Worm (Caenorhabditis elegans) whole organism, late embryonic: ENCODE measurements around the gene dab-1.
A peak's percentile ranks its signal among the peaks of the same experiment; 100 is the strongest.

ENCODE experiments used
- C08G9.2 ChIP-seq: sonication (generic microtip); optimal IDR thresholded peaks from 2 replicates; lab custom pipeline; 2016; ENCODE audit warnings: mild to moderate bottlenecking, missing genetic modification characterization, moderate library complexity, missing compliant biosample characterization
- C38D4.7 ChIP-seq: fragments of 200-800 bp; sonication (Bioruptor generic); optimal IDR thresholded peaks from 2 replicates; lab custom pipeline; 2018; ENCODE audit warnings: mild to moderate bottlenecking, missing genetic modification characterization, moderate library complexity, missing compliant biosample characterization
- F13H6.1 ChIP-seq: sonication (generic microtip); optimal IDR thresholded peaks from 2 replicates; lab custom pipeline; 2016; ENCODE audit warnings: missing genetic modification characterization, missing compliant biosample characterization
- K02D7.2 ChIP-seq: sonication (generic microtip); optimal IDR thresholded peaks from 2 replicates; lab custom pipeline; 2017; ENCODE audit warnings: mild to moderate bottlenecking, missing genetic modification characterization, missing compliant biosample characterization
- K09A11.1 ChIP-seq: sonication (generic microtip); optimal IDR thresholded peaks from 2 replicates; lab custom pipeline; 2017; ENCODE audit warnings: antibody characterized with exemption, mild to moderate bottlenecking, missing genetic modification characterization, missing compliant biosample characterization; ENCODE audit not compliant: insufficient read depth
- Y22D7AL.16 ChIP-seq: sonication (generic microtip); optimal IDR thresholded peaks from 2 replicates; lab custom pipeline; 2016; ENCODE audit warnings: missing genetic modification characterization, missing compliant biosample characterization
- ahr-1 ChIP-seq: sonication (generic microtip); optimal IDR thresholded peaks from 2 replicates; lab custom pipeline; 2016; ENCODE audit warnings: missing genetic modification characterization, missing compliant biosample characterization
- ceh-19 ChIP-seq: fragments of 200-800 bp; sonication (Bioruptor generic); optimal IDR thresholded peaks from 2 replicates; lab custom pipeline; 2018; ENCODE audit warnings: mild to moderate bottlenecking, missing genetic modification characterization, missing compliant biosample characterization
- ceh-22 ChIP-seq: sonication (generic microtip); optimal IDR thresholded peaks from 2 replicates; lab custom pipeline; 2017; ENCODE audit warnings: missing biosample characterization, missing genetic modification characterization
- ceh-24 ChIP-seq: sonication (generic microtip); optimal IDR thresholded peaks from 2 replicates; lab custom pipeline; 2016; ENCODE audit warnings: mild to moderate bottlenecking, missing genetic modification characterization, missing compliant biosample characterization
- ceh-30 ChIP-seq: fragments of 150-350 bp; optimal IDR thresholded peaks from 2 replicates; lab custom pipeline; 2014; ENCODE audit warnings: missing biosample characterization, missing genetic modification characterization
- ceh-31 ChIP-seq: sonication (generic microtip); optimal IDR thresholded peaks from 2 replicates; lab custom pipeline; 2016; ENCODE audit warnings: missing genetic modification characterization, missing compliant biosample characterization
- ceh-34 ChIP-seq: sonication (generic microtip); optimal IDR thresholded peaks from 2 replicates; lab custom pipeline; 2016; ENCODE audit warnings: mild to moderate bottlenecking, missing genetic modification characterization, missing compliant biosample characterization
- ceh-45 ChIP-seq: fragments of 200-800 bp; sonication (Bioruptor generic); IDR thresholded peaks from 2 replicates; pipeline ENCODE4 v1.3.6; 2022; ENCODE audit warnings: missing genetic modification reagents, missing genetic modification characterization, missing compliant biosample characterization
- ceh-48 ChIP-seq: sonication (generic microtip); optimal IDR thresholded peaks from 2 replicates; lab custom pipeline; 2016; ENCODE audit warnings: missing genetic modification characterization, inconsistent platforms, missing compliant biosample characterization
- elt-2 ChIP-seq: sonication (generic microtip); optimal IDR thresholded peaks from 2 replicates; lab custom pipeline; 2016; ENCODE audit warnings: missing genetic modification reagents, missing genetic modification characterization, missing compliant biosample characterization
- ets-4 ChIP-seq: sonication (generic microtip); optimal IDR thresholded peaks from 2 replicates; lab custom pipeline; 2016; ENCODE audit warnings: missing genetic modification characterization, missing compliant biosample characterization
- fkh-6 ChIP-seq: sonication (generic microtip); optimal IDR thresholded peaks from 2 replicates; lab custom pipeline; 2016; ENCODE audit warnings: missing genetic modification characterization, missing compliant biosample characterization
- hlh-13 ChIP-seq: fragments of 200-800 bp; sonication (Bioruptor generic); optimal IDR thresholded peaks from 2 replicates; lab custom pipeline; 2018; ENCODE audit warnings: mild to moderate bottlenecking, missing genetic modification characterization, missing compliant biosample characterization
- hlh-15 ChIP-seq: sonication (generic microtip); optimal IDR thresholded peaks from 2 replicates; lab custom pipeline; 2016; ENCODE audit warnings: missing genetic modification characterization, missing compliant biosample characterization
- hlh-30 ChIP-seq: sonication (generic microtip); optimal IDR thresholded peaks from 2 replicates; lab custom pipeline; 2017; ENCODE audit warnings: antibody characterized with exemption, missing genetic modification characterization, missing compliant biosample characterization; ENCODE audit not compliant: insufficient read depth
- hlh-6 ChIP-seq: sonication (generic microtip); optimal IDR thresholded peaks from 2 replicates; lab custom pipeline; 2016; ENCODE audit warnings: missing genotype, missing genetic modification characterization, missing compliant biosample characterization
- hlh-8 ChIP-seq: sonication (generic microtip); optimal IDR thresholded peaks from 2 replicates; lab custom pipeline; 2016; ENCODE audit warnings: missing genotype, missing genetic modification characterization, missing compliant biosample characterization
- lim-6 ChIP-seq: sonication (generic microtip); optimal IDR thresholded peaks from 2 replicates; lab custom pipeline; 2016; ENCODE audit warnings: missing genetic modification characterization, missing compliant biosample characterization
- lin-11 ChIP-seq: fragments of 200-800 bp; sonication (Bioruptor generic); optimal IDR thresholded peaks from 2 replicates; lab custom pipeline; 2018; ENCODE audit warnings: mild to moderate bottlenecking, missing genetic modification characterization, missing compliant biosample characterization
- madf-2 ChIP-seq: sonication (generic microtip); optimal IDR thresholded peaks from 2 replicates; lab custom pipeline; 2017; ENCODE audit warnings: missing genetic modification characterization, missing compliant biosample characterization
- mec-3 ChIP-seq: sonication (generic microtip); optimal IDR thresholded peaks from 2 replicates; lab custom pipeline; 2016; ENCODE audit warnings: borderline replicate concordance, missing genetic modification characterization, missing compliant biosample characterization
- nfya-1 ChIP-seq: sonication (generic microtip); optimal IDR thresholded peaks from 2 replicates; lab custom pipeline; 2017; ENCODE audit warnings: missing genetic modification characterization, mild to moderate bottlenecking, missing compliant biosample characterization, antibody characterized with exemption, moderate library complexity
- odd-2 ChIP-seq: sonication (generic microtip); optimal IDR thresholded peaks from 2 replicates; lab custom pipeline; 2017; ENCODE audit warnings: antibody characterized with exemption, mild to moderate bottlenecking, missing genetic modification characterization, missing compliant biosample characterization
- pag-3 ChIP-seq: sonication (generic microtip); optimal IDR thresholded peaks from 2 replicates; lab custom pipeline; 2016; ENCODE audit warnings: missing compliant biosample characterization, missing genetic modification characterization, borderline replicate concordance
- pat-9 ChIP-seq: fragments of 200-800 bp; sonication (Bioruptor generic); optimal IDR thresholded peaks from 2 replicates; lab custom pipeline; 2018; ENCODE audit warnings: mild to moderate bottlenecking, missing genetic modification characterization, moderate library complexity, missing compliant biosample characterization
- pax-1 ChIP-seq: fragments of 150-350 bp; optimal IDR thresholded peaks from 2 replicates; lab custom pipeline; 2014; ENCODE audit warnings: missing biosample characterization, missing genetic modification characterization
- pha-4 ChIP-seq: fragments of 150-350 bp; optimal IDR thresholded peaks from 2 replicates; lab custom pipeline; 2018; ENCODE audit warnings: missing biosample characterization, missing genetic modification reagents, missing genetic modification characterization
- pqm-1 ChIP-seq: sonication (generic microtip); optimal IDR thresholded peaks from 2 replicates; lab custom pipeline; 2016; ENCODE audit warnings: missing genetic modification characterization, missing compliant biosample characterization
- pros-1 ChIP-seq: fragments of 150-350 bp; optimal IDR thresholded peaks from 2 replicates; lab custom pipeline; 2014; ENCODE audit warnings: missing biosample characterization, missing genetic modification reagents, missing genetic modification characterization
- ref-2 ChIP-seq: sonication (generic microtip); optimal IDR thresholded peaks from 2 replicates; lab custom pipeline; 2016; ENCODE audit warnings: missing genetic modification characterization, missing compliant biosample characterization
- sdc-2 ChIP-seq: sonication (generic microtip); optimal IDR thresholded peaks from 2 replicates; lab custom pipeline; 2016; ENCODE audit warnings: missing genotype, missing genetic modification characterization, missing compliant biosample characterization
- sox-2 ChIP-seq: fragments of 200-800 bp; sonication (Bioruptor generic); IDR thresholded peaks from 2 replicates; pipeline ENCODE4 v1.3.6; 2022; ENCODE audit warnings: missing genetic modification reagents, missing genetic modification characterization, missing compliant biosample characterization
- syd-9 ChIP-seq: sonication (generic microtip); optimal IDR thresholded peaks from 2 replicates; lab custom pipeline; 2016; ENCODE audit warnings: mild to moderate bottlenecking, missing genetic modification characterization, moderate library complexity, missing compliant biosample characterization
- tbx-2 ChIP-seq: sonication (generic microtip); optimal IDR thresholded peaks from 2 replicates; lab custom pipeline; 2016; ENCODE audit warnings: missing genetic modification characterization, missing compliant biosample characterization
- ttx-3 ChIP-seq: sonication (generic microtip); optimal IDR thresholded peaks from 2 replicates; lab custom pipeline; 2016; ENCODE audit warnings: missing genetic modification reagents, missing genetic modification characterization, missing compliant biosample characterization
- unc-3 ChIP-seq, 2 experiments: fragments of 200-800 bp in 1 of 2; sonication (Bioruptor generic) in 1 of 2; sonication (generic microtip) in 1 of 2; conservative IDR thresholded peaks in 1 of 2; optimal IDR thresholded peaks in 1 of 2; 2 replicates each; pipeline versions ENCODE4 v1.3.6 to Lab custom; 2016 to 2022; ENCODE audit warnings: missing compliant biosample characterization in 2 of 2, missing genetic modification characterization in 2 of 2, missing genetic modification reagents in 1 of 2
- unc-42 ChIP-seq: sonication (generic microtip); optimal IDR thresholded peaks from 2 replicates; lab custom pipeline; 2016; ENCODE audit warnings: missing genotype, missing genetic modification characterization, missing compliant biosample characterization
- unc-55 ChIP-seq: sonication (generic microtip); optimal IDR thresholded peaks from 2 replicates; lab custom pipeline; 2017; ENCODE audit warnings: missing biosample characterization, missing genetic modification reagents, missing genetic modification characterization
- ztf-16 ChIP-seq: sonication (generic microtip); optimal IDR thresholded peaks from 2 replicates; lab custom pipeline; 2017; ENCODE audit warnings: missing genetic modification characterization, missing compliant biosample characterization

The dab-1 gene

ce11 chrII:8222309-8223065 lies at the start of gene dab-1:
Gene dab-1 (plus strand): TSS chrII:8222386.
- TF ChIP-seq C08G9.2 (no peak), pqm-1 (tag; lab: Kevin White, UChicago) (no peak), syd-9 (tag; lab: Kevin White, UChicago) (no peak), hlh-8 (tag; lab: Kevin White, UChicago) (no peak), nfya-1 (tag; lab: Kevin White, UChicago) (peak; percentile 32), pax-1 (no peak), ceh-30 (no peak), odd-2 (tag; lab: Kevin White, UChicago) (no peak), ceh-34 (tag; lab: Kevin White, UChicago) (no peak), C38D4.7 (GFP tag; lab: Kevin White, UChicago) (no peak), ets-4 (tag; lab: Kevin White, UChicago) (no peak), unc-55 (GFP tag; lab: Kevin White, UChicago) (peak; percentile 30), unc-42 (tag; lab: Kevin White, UChicago) (no peak), tbx-2 (tag; lab: Kevin White, UChicago) (no peak), ceh-45 (GFP tag; lab: Robert Waterston, UW) (no peak; the same call in 1 of the 2 replicates), ceh-31 (tag; lab: Kevin White, UChicago) (peak; percentile 6), hlh-6 (tag; lab: Kevin White, UChicago) (no peak), pros-1 (tag; lab: Kevin White, UChicago) (no peak), ahr-1 (no peak), sox-2 (no peak; the same call in 1 of the 2 replicates), hlh-13 (GFP tag; lab: Kevin White, UChicago) (no peak), elt-2 (tag; lab: Kevin White, UChicago) (peak; percentile 3), ceh-48 (no peak), ceh-22 (tag; lab: Kevin White, UChicago) (no peak), hlh-30 (peak; percentile 49), lin-11 (no peak), K09A11.1 (tag; lab: Kevin White, UChicago) (no peak), ceh-24 (tag; lab: Kevin White, UChicago) (no peak), Y22D7AL.16 (no peak), pag-3 (tag; lab: Kevin White, UChicago) (no peak), sdc-2 (tag; lab: Kevin White, UChicago) (no peak), pha-4 (tag; lab: Kevin White, UChicago) (no peak), ref-2 (no peak), ttx-3 (tag; lab: Kevin White, UChicago) (no peak), lim-6 (tag; lab: Kevin White, UChicago) (no peak), mec-3 (no peak), pat-9 (tag; lab: Kevin White, UChicago) (no peak), unc-3 (GFP tag; conservative IDR thresholded peaks at IDR 0.05; lab: Robert Waterston, UW) (no peak), unc-3 (tag; optimal IDR thresholded peaks at IDR 0.05; lab: Kevin White, UChicago) (no peak), ztf-16 (tag; lab: Kevin White, UChicago) (no peak), ceh-19 (GFP tag; lab: Kevin White, UChicago) (peak; percentile 37), F13H6.1 (tag; lab: Kevin White, UChicago) (no peak), madf-2 (tag; lab: Kevin White, UChicago) (no peak), hlh-15 (tag; lab: Kevin White, UChicago) (no peak), K02D7.2 (no peak), fkh-6 (tag; lab: Kevin White, UChicago) (no peak)
